Fruit fly (Drosophila melanogaster) whole organism, wandering third instar larva: Measurements from ENCODE around the gene CG31808.
A peak's percentile ranks its signal among the peaks of the same experiment; 100 is the strongest.

ENCODE experiments used
- CG9705 ChIP-seq: fragments of 200-800 bp; sonication (Bioruptor generic); optimal IDR thresholded peaks from 2 replicates; lab custom pipeline; 2018; ENCODE audit warnings: missing biosample characterization, mild to moderate bottlenecking, missing genetic modification characterization
- Dfd ChIP-seq: fragments of >200 bp; optimal IDR thresholded peaks from 2 replicates; lab custom pipeline; 2017; ENCODE audit warnings: missing biosample characterization, missing genetic modification characterization
- Dif ChIP-seq: fragments of 200-275, 200-300 bp; sonication (Bioruptor generic); optimal IDR thresholded peaks from 2 replicates; lab custom pipeline; 2018; ENCODE audit warnings: missing biosample characterization, missing genetic modification characterization; ENCODE audit not compliant: partially characterized antibody
- GATAd ChIP-seq: sonication (Bioruptor generic); optimal IDR thresholded peaks from 2 replicates; lab custom pipeline; 2016; ENCODE audit warnings: missing biosample characterization, missing genetic modification characterization
- HLH106 ChIP-seq: fragments of 200-800 bp; optimal IDR thresholded peaks from 3 replicates; lab custom pipeline; 2019; ENCODE audit warnings: missing biosample characterization, mild to moderate bottlenecking, missing genetic modification characterization, moderate library complexity
- Hr78 ChIP-seq: fragments of >200 bp; optimal IDR thresholded peaks from 2 replicates; lab custom pipeline; 2017; ENCODE audit warnings: missing biosample characterization, missing genetic modification characterization
- Hr83 ChIP-seq: fragments of 200-300 bp; sonication (Bioruptor generic); optimal IDR thresholded peaks from 2 replicates; lab custom pipeline; 2016; ENCODE audit warnings: missing biosample characterization, mild to moderate bottlenecking, missing genetic modification characterization, moderate library complexity; ENCODE audit not compliant: poor library complexity, severe bottlenecking
- Jra ChIP-seq: sonication (Bioruptor generic); optimal IDR thresholded peaks from 2 replicates; lab custom pipeline; 2016; ENCODE audit warnings: missing biosample characterization, missing genetic modification characterization
- Mio ChIP-seq: sonication (Bioruptor generic); optimal IDR thresholded peaks from 2 replicates; lab custom pipeline; 2016; ENCODE audit warnings: missing biosample characterization, missing genetic modification characterization
- N ChIP-seq: fragments of >200 bp; optimal IDR thresholded peaks from 2 replicates; lab custom pipeline; 2018; ENCODE audit warnings: missing biosample characterization, missing external identifiers, missing genetic modification characterization
- OdsH ChIP-seq: fragments of 200-800 bp; sonication (Bioruptor generic); optimal IDR thresholded peaks from 2 replicates; lab custom pipeline; 2016; ENCODE audit warnings: missing biosample characterization, mild to moderate bottlenecking, missing genetic modification characterization
- Rel ChIP-seq, 2 experiments: fragments of 200-800 bp; sonication (Bioruptor generic) in 1 of 2; optimal IDR thresholded peaks; 2 replicates in 1 of 2; 3 replicates in 1 of 2; lab custom pipeline; 2016 to 2019; ENCODE audit warnings: mild to moderate bottlenecking in 2 of 2, missing biosample characterization in 2 of 2, missing genetic modification characterization in 2 of 2, moderate library complexity in 1 of 2
- Sp1 ChIP-seq: fragments of 200-800 bp; sonication (Bioruptor generic); optimal IDR thresholded peaks from 3 replicates; lab custom pipeline; 2019; ENCODE audit warnings: missing biosample characterization, mild to moderate bottlenecking, missing genetic modification characterization, moderate library complexity
- br ChIP-seq: fragments of 200-800 bp; sonication (Bioruptor generic); optimal IDR thresholded peaks from 2 replicates; lab custom pipeline; 2016; ENCODE audit warnings: missing biosample characterization, missing genetic modification characterization
- brk ChIP-seq: fragments of 200-800 bp; sonication (Bioruptor generic); optimal IDR thresholded peaks from 2 replicates; lab custom pipeline; 2016; ENCODE audit warnings: missing biosample characterization, mild to moderate bottlenecking, missing genetic modification characterization
- dl ChIP-seq, 2 experiments: fragments of 175-275, 200-275 bp in 1 of 2; fragments of 200-275 bp in 1 of 2; sonication (Bioruptor generic); optimal IDR thresholded peaks; lab custom pipeline; 2018; ENCODE audit warnings: mild to moderate bottlenecking in 2 of 2, missing biosample characterization in 2 of 2, missing genetic modification characterization in 2 of 2, moderate library complexity in 2 of 2; ENCODE audit not compliant: partially characterized antibody in 2 of 2, insufficient read depth in 1 of 2
- dmrt93B ChIP-seq: fragments of 200-800 bp; sonication (Bioruptor generic); optimal IDR thresholded peaks from 2 replicates; lab custom pipeline; 2018; ENCODE audit warnings: missing biosample characterization, mild to moderate bottlenecking, missing genetic modification characterization
- dsf ChIP-seq: sonication (Bioruptor generic); optimal IDR thresholded peaks from 2 replicates; lab custom pipeline; 2016; ENCODE audit warnings: missing biosample characterization, missing genetic modification characterization, borderline replicate concordance
- fru ChIP-seq: fragments of 200-800 bp; sonication (Bioruptor generic); optimal IDR thresholded peaks from 3 replicates; lab custom pipeline; 2016; ENCODE audit warnings: missing biosample characterization, mild to moderate bottlenecking, missing genetic modification characterization
- h ChIP-seq: fragments of 200-800 bp; sonication (Bioruptor generic); optimal IDR thresholded peaks from 3 replicates; lab custom pipeline; 2016; ENCODE audit warnings: missing biosample characterization, mild to moderate bottlenecking, missing genetic modification characterization
- jim ChIP-seq: fragments of 175-275, 200-325 bp; sonication (Bioruptor generic); optimal IDR thresholded peaks from 2 replicates; lab custom pipeline; 2016; ENCODE audit warnings: missing biosample characterization, mild to moderate bottlenecking, missing genetic modification characterization
- lola ChIP-seq: fragments of >200 bp; optimal IDR thresholded peaks from 2 replicates; lab custom pipeline; 2017; ENCODE audit warnings: missing biosample characterization, missing genetic modification characterization
- pan ChIP-seq: fragments of >200 bp; optimal IDR thresholded peaks from 2 replicates; lab custom pipeline; 2017
- rgr ChIP-seq: fragments of 200-800 bp; sonication (Bioruptor generic); optimal IDR thresholded peaks from 3 replicates; lab custom pipeline; 2016; ENCODE audit warnings: missing biosample characterization, mild to moderate bottlenecking, missing genetic modification characterization
- sage ChIP-seq: fragments of 200-800 bp; sonication (Bioruptor generic); optimal IDR thresholded peaks from 2 replicates; lab custom pipeline; 2016; ENCODE audit warnings: missing biosample characterization, mild to moderate bottlenecking, missing genetic modification characterization
- sv ChIP-seq: fragments of 200-800 bp; sonication (Bioruptor generic); optimal IDR thresholded peaks from 3 replicates; lab custom pipeline; 2016; ENCODE audit warnings: missing biosample characterization, missing genetic modification characterization
- tai ChIP-seq: sonication (Bioruptor generic); optimal IDR thresholded peaks from 2 replicates; lab custom pipeline; 2016; ENCODE audit warnings: missing biosample characterization, missing genetic modification characterization
- usp ChIP-seq: fragments of >200 bp; optimal IDR thresholded peaks from 2 replicates; lab custom pipeline; 2017; ENCODE audit warnings: missing biosample characterization, missing genetic modification characterization
- woc ChIP-seq: sonication (Bioruptor generic); optimal IDR thresholded peaks from 2 replicates; lab custom pipeline; 2016; ENCODE audit warnings: missing biosample characterization, mild to moderate bottlenecking, missing genetic modification characterization

The CG31808 gene

DNA sequence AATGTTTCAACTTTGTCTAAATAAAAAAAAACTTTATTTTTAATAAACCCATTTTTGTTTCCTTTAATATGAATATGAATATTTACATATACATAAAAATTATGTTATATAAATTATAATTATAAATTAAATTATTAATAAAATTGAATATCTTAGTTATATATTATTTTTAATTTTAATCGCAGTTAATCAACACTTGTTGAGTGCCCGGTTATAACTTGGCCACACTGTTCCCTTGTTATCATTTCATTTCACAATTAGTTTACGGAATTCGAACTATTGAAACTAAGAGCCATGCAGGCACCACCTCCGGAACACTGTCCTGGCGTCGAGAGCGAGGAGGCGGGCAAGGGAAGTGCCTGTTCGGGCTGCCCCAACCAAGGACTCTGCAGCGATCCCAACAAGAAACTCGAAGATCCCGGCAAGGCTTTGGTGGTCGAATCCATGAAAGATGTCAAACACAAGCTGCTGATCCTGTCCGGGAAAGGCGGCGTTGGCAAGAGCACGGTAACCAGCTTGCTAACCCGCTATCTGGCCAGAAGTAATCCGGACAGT, 16.4 kb upstream of the CG31808 start, which contains the start of gene Nubp1:
Gene Nubp1, plus strand, starts transcription at position 213 of the 555 bp plus-strand sequence.
- no peak for TF ChIP-seq sv (GFP tag; lab: Kevin White, UChicago)
- no peak for TF ChIP-seq br (GFP tag; lab: Kevin White, UChicago)

dm6 chr2L:16731799-16732198, 15.8 kb upstream of the CG31808 start, which contains the start of gene Prosbeta4:
TSS of gene Prosbeta4 (minus strand) at chr2L:16732133.
- TF ChIP-seq fru (no peak), Dfd (no peak), OdsH (GFP tag; lab: Kevin White, UChicago) (no peak), CG9705 (GFP tag; lab: Kevin White, UChicago) (no peak), pan (lab: Kevin White, UChicago) (no peak), brk (GFP tag; lab: Kevin White, UChicago) (no peak), usp (GFP tag; lab: Kevin White, UChicago) (no peak), Hr78 (GFP tag; lab: Kevin White, UChicago) (no peak), rgr (no peak), GATAd (GFP tag; lab: Kevin White, UChicago) (no peak), woc (no peak), h (GFP tag; lab: Kevin White, UChicago) (no peak), dl (GFP tag; optimal IDR thresholded peaks at IDR 0.05; lab: Kevin White, UChicago; ENCODE audit: insufficient read depth in 1 of 2, partially characterized antibody in 2 of 2) (no peak), Mio (GFP tag; lab: Kevin White, UChicago) (no peak), jim (GFP tag; lab: Kevin White, UChicago) (no peak), Hr83 (GFP tag; lab: Kevin White, UChicago) (no peak), Jra (no peak), tai (GFP tag; lab: Kevin White, UChicago) (no peak)

DNA sequence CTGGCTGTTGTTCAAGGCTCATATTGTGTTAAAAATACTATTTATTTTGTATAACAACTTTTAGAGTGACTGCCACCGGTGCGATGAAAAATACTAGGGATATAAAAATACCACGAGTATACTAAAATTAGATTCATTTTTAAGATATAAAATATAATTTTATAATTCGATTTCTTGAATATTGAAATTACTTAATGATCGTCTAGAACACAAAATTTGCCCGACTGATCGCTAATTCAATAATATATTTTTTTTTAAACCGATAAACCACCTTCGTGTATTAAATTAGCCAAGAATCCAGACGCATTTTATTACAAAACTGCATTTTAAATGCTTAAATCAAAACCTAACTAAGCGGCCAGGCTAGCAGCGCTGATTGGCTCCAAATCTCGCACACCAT, 14.9 kb upstream of the CG31808 start, which contains the start of gene CG17996:
Gene CG17996, minus strand, starts transcription at position 101 of the 400 bp plus-strand sequence.
- TF ChIP-seq pan (lab: Kevin White, UChicago), result no peak

- TF ChIP-seq dl (GFP tag; optimal IDR thresholded peaks at IDR 0.05; lab: Kevin White, UChicago; ENCODE audit: insufficient read depth in 1 of 2, partially characterized antibody in 2 of 2), result no peak
- no peak for TF ChIP-seq Sp1
- TF ChIP-seq Mio (GFP tag; lab: Kevin White, UChicago), result no peak
- TF ChIP-seq woc, result no peak
- no peak for TF ChIP-seq N (GFP tag; lab: Kevin White, UChicago)
- TF ChIP-seq sage (GFP tag; lab: Kevin White, UChicago), result no peak
- TF ChIP-seq Rel (GFP tag; optimal IDR thresholded peaks at IDR 0.05; lab: Kevin White, UChicago), result no peak
- TF ChIP-seq Rel (tag; optimal IDR thresholded peaks at IDR 0.05; lab: Kevin White, UChicago), result no peak
- TF ChIP-seq dmrt93B (GFP tag; lab: Kevin White, UChicago), result no peak
- no peak for TF ChIP-seq rgr
- no peak for TF ChIP-seq fru
- no peak for TF ChIP-seq dsf
- TF ChIP-seq jim (GFP tag; lab: Kevin White, UChicago), result no peak
- TF ChIP-seq OdsH (GFP tag; lab: Kevin White, UChicago), result no peak
Observed at dm6 chr2L:16729556-16729955, 13.6 kb upstream of the CG31808 start, which contains the start of gene Tsen2. TSS of gene Tsen2 (plus strand) at chr2L:16729777.

DNA sequence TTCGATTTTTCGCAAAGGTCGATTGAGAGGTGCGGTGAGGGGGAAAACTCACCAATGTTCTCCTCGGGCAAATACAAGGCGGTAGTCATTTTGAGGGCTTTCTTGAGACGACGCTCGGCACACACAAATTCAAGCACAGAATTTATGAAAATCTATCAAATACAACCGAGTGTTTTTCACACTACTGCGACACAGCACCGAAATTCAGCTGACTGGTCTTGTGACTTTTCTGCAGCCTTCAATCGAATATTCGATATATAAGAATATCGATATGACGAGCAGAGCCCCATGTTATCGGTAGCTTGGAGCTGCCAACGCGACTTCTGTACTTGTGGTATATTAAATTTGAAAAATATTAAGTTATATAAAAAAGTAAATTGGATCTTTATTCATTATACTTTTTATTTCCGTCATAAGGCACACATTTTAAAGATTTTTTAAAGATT, 11.6 kb upstream of the CG31808 start, which contains the start of gene VhaSFD:
Gene VhaSFD, minus strand, starts transcription at position 249 of the 446 bp plus-strand sequence.
- TF ChIP-seq lola, result no peak
- TF ChIP-seq sage (GFP tag; lab: Kevin White, UChicago), result no peak
- TF ChIP-seq Sp1, result peak; percentile 35
- peak; percentile 49 for TF ChIP-seq CG9705 (GFP tag; lab: Kevin White, UChicago)
- TF ChIP-seq rgr, result peak; percentile 20
- TF ChIP-seq Rel (GFP tag; optimal IDR thresholded peaks at IDR 0.05; lab: Kevin White, UChicago), result no peak
- TF ChIP-seq Rel (tag; optimal IDR thresholded peaks at IDR 0.05; lab: Kevin White, UChicago), result peak; percentile 80
- peak; percentile 34 for TF ChIP-seq HLH106 (tag; lab: Kevin White, UChicago)
- TF ChIP-seq OdsH (GFP tag; lab: Kevin White, UChicago), result peak; percentile 29
- TF ChIP-seq, all 38 proteins: peak for 6

dm6 chr2L:16722596-16722995, 6.6 kb upstream of the CG31808 start:
- TF ChIP-seq dl (GFP tag; optimal IDR thresholded peaks at IDR 0.05; lab: Kevin White, UChicago; ENCODE audit: insufficient read depth in 1 of 2, partially characterized antibody in 2 of 2) (no peak), jim (GFP tag; lab: Kevin White, UChicago) (no peak), fru (no peak), OdsH (GFP tag; lab: Kevin White, UChicago) (no peak), Mio (GFP tag; lab: Kevin White, UChicago) (no peak), Hr83 (GFP tag; lab: Kevin White, UChicago) (no peak), pan (lab: Kevin White, UChicago) (no peak), tai (GFP tag; lab: Kevin White, UChicago) (no peak), rgr (no peak), dsf (no peak), woc (no peak), brk (GFP tag; lab: Kevin White, UChicago) (no peak), sv (GFP tag; lab: Kevin White, UChicago) (no peak), Dif (no peak)
